Fruit fly (Drosophila melanogaster): ENCODE results near the gene ChLD3.

The ChLD3 gene

dm6 chr2L:16743055-16743805 lies 4.6 kb downstream of the ChLD3 start, which contains the start of the genes LSm7 and BuGZ (continued):
- TF ChIP-seq CG34224 (GFP tag; IDR thresholded peaks at IDR 0.05; ENCODE audit: partially characterized antibody) (peak; percentile 42; the same call in 2 of the 3 replicates), CG3838 (GFP tag; optimal IDR thresholded peaks at IDR 0.05) (no peak), CG7987 (GFP tag; optimal IDR thresholded peaks at IDR 0.05) (peak; percentile 38), tin (GFP tag; optimal IDR thresholded peaks at IDR 0.05) (peak; percentile 55), Dfd (GFP tag; optimal IDR thresholded peaks at IDR 0.05) (no peak), vnd (GFP tag; IDR thresholded peaks at IDR 0.05; ENCODE audit: partially characterized antibody) (peak; percentile 50; the same call in 2 of the 3 replicates), CG6683 (GFP tag; optimal IDR thresholded peaks at IDR 0.05) (no peak), CG14965 (GFP tag; optimal IDR thresholded peaks at IDR 0.05; ENCODE audit: borderline replicate concordance) (peak; percentile 98), C15 (GFP tag; IDR thresholded peaks at IDR 0.05) (no peak), exex (tag; optimal IDR thresholded peaks at IDR 0.05) (no peak), cg (GFP tag; optimal IDR thresholded peaks at IDR 0.05) (peak; percentile 92), CG30020 (tag; optimal IDR thresholded peaks at IDR 0.05) (peak; percentile 63), bsh (GFP tag; optimal IDR thresholded peaks at IDR 0.05) (no peak), caup (GFP tag; optimal IDR thresholded peaks at IDR 0.05; ENCODE audit: severe bottlenecking) (peak; percentile 46), CG12744 (GFP tag; optimal IDR thresholded peaks at IDR 0.05) (no peak), CG8089 (GFP tag; optimal IDR thresholded peaks at IDR 0.05) (no peak), CG15073 (GFP tag; optimal IDR thresholded peaks at IDR 0.05) (no peak), CG6791 (GFP tag; IDR thresholded peaks at IDR 0.05; ENCODE audit: partially characterized antibody) (no peak), emc (GFP tag; optimal IDR thresholded peaks at IDR 0.05) (no peak), ind (GFP tag; optimal IDR thresholded peaks at IDR 0.05) (peak; percentile 22), CG18262 (tag; optimal IDR thresholded peaks at IDR 0.05) (peak; percentile 63), Lpt (GFP tag; optimal IDR thresholded peaks at IDR 0.05) (no peak), croc (GFP tag; conservative IDR thresholded peaks at IDR 0.05) (no peak), CG42726 (GFP tag; IDR thresholded peaks at IDR 0.05; ENCODE audit: partially characterized antibody) (no peak), wor (GFP tag; IDR thresholded peaks at IDR 0.05) (no peak), Optix (GFP tag; IDR thresholded peaks at IDR 0.05) (no peak), ase (GFP tag; IDR thresholded peaks at IDR 0.05) (no peak), Hand (GFP tag; optimal IDR thresholded peaks at IDR 0.05) (no peak), al (GFP tag; IDR thresholded peaks at IDR 0.05) (no peak), CkIIα-i1 (GFP tag; IDR thresholded peaks at IDR 0.05) (no peak), CG18764 (GFP tag; optimal IDR thresholded peaks at IDR 0.05) (peak; percentile 9), YL-1 (GFP tag; optimal IDR thresholded peaks at IDR 0.05) (peak; percentile 95), az2 (GFP tag; optimal IDR thresholded peaks at IDR 0.05) (peak; percentile 37), pho (GFP tag; optimal IDR thresholded peaks at IDR 0.05) (no peak), bab2 (GFP tag; optimal IDR thresholded peaks at IDR 0.05) (no peak), Ets65A (GFP tag) (peak; percentile 69), CG1602 (GFP tag; optimal IDR thresholded peaks at IDR 0.05) (peak; percentile 13), Sry-δ (GFP tag; optimal IDR thresholded peaks at IDR 0.05) (peak; percentile 63), Nf-YA (GFP tag; IDR thresholded peaks at IDR 0.05) (no peak), sens-2 (GFP tag; IDR thresholded peaks at IDR 0.05) (no peak), dpn (GFP tag; optimal IDR thresholded peaks at IDR 0.05) (peak; percentile 35 to 48), CG10274 (GFP tag; optimal IDR thresholded peaks at IDR 0.05) (no peak), unc-4 (GFP tag; IDR thresholded peaks at IDR 0.05; ENCODE audit: partially characterized antibody) (peak; percentile 70), phol (tag; optimal IDR thresholded peaks at IDR 0.05) (peak; percentile 99), Spps (tag; optimal IDR thresholded peaks at IDR 0.05) (no peak), inv (GFP tag; IDR thresholded peaks at IDR 0.05; ENCODE audit: partially characterized antibody) (peak; percentile 60), CG10147 (GFP tag; optimal IDR thresholded peaks at IDR 0.05) (no peak), HLH4C (GFP tag; IDR thresholded peaks at IDR 0.05; ENCODE audit: partially characterized antibody) (0 out of 3 replicates have a peak, but pooled peaks have one; percentile 25), Atf-2 (GFP tag; optimal IDR thresholded peaks at IDR 0.05) (no peak)

Measured in whole organism, embryonic.